Worm (Caenorhabditis elegans) whole organism, L3 larva: ENCODE measurements around the gene ttr-7.
A peak's percentile ranks its signal among the peaks of the same experiment; 100 is the strongest.

Experiments used
- R02D3.7 ChIP-seq: fragments of 150-350 bp; optimal IDR thresholded peaks from 2 replicates; lab custom pipeline; 2014; ENCODE audit warnings: missing biosample characterization, missing genetic modification characterization
- ZK546.5 ChIP-seq: sonication (generic microtip); optimal IDR thresholded peaks from 2 replicates; lab custom pipeline; 2017; ENCODE audit warnings: missing biosample characterization, missing genetic modification characterization
- aly-2 ChIP-seq: fragments of 150-350 bp; optimal IDR thresholded peaks from 2 replicates; lab custom pipeline; 2014; ENCODE audit warnings: missing biosample characterization, missing genetic modification characterization
- ama-1 ChIP-seq: fragments of 150-350 bp; optimal IDR thresholded peaks from 2 replicates; lab custom pipeline; 2018
- ceh-16 ChIP-seq: sonication (generic microtip); optimal IDR thresholded peaks from 2 replicates; lab custom pipeline; 2017; ENCODE audit warnings: missing biosample characterization, missing genetic modification characterization
- ceh-28 ChIP-seq: fragments of 150-350 bp; optimal IDR thresholded peaks from 2 replicates; lab custom pipeline; 2014; ENCODE audit warnings: missing biosample characterization, missing genetic modification reagents, missing genetic modification characterization
- ceh-9 ChIP-seq: sonication (generic microtip); optimal IDR thresholded peaks from 2 replicates; lab custom pipeline; 2018; ENCODE audit warnings: missing biosample characterization, missing genetic modification characterization
- daf-12 ChIP-seq: fragments of 150-350 bp; optimal IDR thresholded peaks from 2 replicates; lab custom pipeline; 2014; ENCODE audit warnings: missing biosample characterization, missing genetic modification reagents, missing genetic modification characterization
- egl-5 ChIP-seq: fragments of 150-350 bp; optimal IDR thresholded peaks from 2 replicates; lab custom pipeline; 2017; ENCODE audit warnings: missing biosample characterization, missing genetic modification reagents, missing genetic modification characterization, inconsistent platforms
- elt-1 ChIP-seq: fragments of 150-350 bp; optimal IDR thresholded peaks from 2 replicates; lab custom pipeline; 2014; ENCODE audit warnings: missing biosample characterization, missing genetic modification characterization
- elt-2 ChIP-seq: sonication (generic microtip); optimal IDR thresholded peaks from 2 replicates; lab custom pipeline; 2016; ENCODE audit warnings: missing genetic modification reagents, mild to moderate bottlenecking, missing genetic modification characterization, missing compliant biosample characterization
- elt-3 ChIP-seq, 3 experiments: fragments of 150-350 bp in 1 of 3; sonication (generic microtip) in 2 of 3; optimal IDR thresholded peaks; 2 replicates in 2 of 3; 4 replicates in 1 of 3; lab custom pipeline; 2014 to 2017; ENCODE audit warnings: missing biosample characterization in 3 of 3, missing genetic modification characterization in 3 of 3
- eor-1 ChIP-seq, 2 experiments: fragments of 150-350 bp; optimal IDR thresholded peaks; 2 replicates each; lab custom pipeline; 2014 to 2018; ENCODE audit warnings: missing biosample characterization in 2 of 2, missing genetic modification characterization in 2 of 2
- fkh-10 ChIP-seq: sonication (generic microtip); optimal IDR thresholded peaks from 2 replicates; lab custom pipeline; 2017; ENCODE audit warnings: missing biosample characterization, missing genetic modification reagents, missing genetic modification characterization
- fkh-2 ChIP-seq: fragments of 150-350 bp; optimal IDR thresholded peaks from 2 replicates; lab custom pipeline; 2014; ENCODE audit warnings: missing biosample characterization, missing genetic modification reagents, missing genetic modification characterization
- fos-1 ChIP-seq: fragments of 150-350 bp; optimal IDR thresholded peaks from 2 replicates; lab custom pipeline; 2014; ENCODE audit warnings: missing biosample characterization, missing genetic modification characterization
- hmg-11 ChIP-seq: sonication (generic microtip); optimal IDR thresholded peaks from 2 replicates; lab custom pipeline; 2016; ENCODE audit warnings: missing genetic modification characterization, missing compliant biosample characterization
- jun-1 ChIP-seq: fragments of 150-350 bp; optimal IDR thresholded peaks from 2 replicates; lab custom pipeline; 2014; ENCODE audit warnings: missing biosample characterization, missing genetic modification reagents, missing genetic modification characterization
- lin-15B ChIP-seq: fragments of 150-350 bp; optimal IDR thresholded peaks from 2 replicates; lab custom pipeline; 2014; ENCODE audit warnings: missing biosample characterization, missing genetic modification characterization
- lin-39 ChIP-seq: fragments of 150-350 bp; optimal IDR thresholded peaks from 2 replicates; lab custom pipeline; 2018; ENCODE audit warnings: missing biosample characterization, missing genetic modification reagents, missing genetic modification characterization
- lsy-12 ChIP-seq: sonication (generic microtip); optimal IDR thresholded peaks from 2 replicates; lab custom pipeline; 2016; ENCODE audit warnings: mild to moderate bottlenecking, missing genetic modification characterization, missing compliant biosample characterization
- mml-1 ChIP-seq: fragments of 150-350 bp; sonication (generic microtip); optimal IDR thresholded peaks from 3 replicates; lab custom pipeline; 2014; ENCODE audit warnings: missing biosample characterization, missing genetic modification characterization
- nfya-1 ChIP-seq: sonication (generic microtip); optimal IDR thresholded peaks from 2 replicates; lab custom pipeline; 2017; ENCODE audit warnings: missing genetic modification characterization, mild to moderate bottlenecking, missing compliant biosample characterization, antibody characterized with exemption, moderate library complexity; ENCODE audit not compliant: insufficient read depth
- nhr-23 ChIP-seq: fragments of 150-350 bp; optimal IDR thresholded peaks from 2 replicates; lab custom pipeline; 2014; ENCODE audit warnings: missing biosample characterization, missing genetic modification reagents, missing genetic modification characterization
- nhr-25 ChIP-seq: sonication (generic microtip); optimal IDR thresholded peaks from 2 replicates; lab custom pipeline; 2017; ENCODE audit warnings: missing biosample characterization, missing genetic modification characterization
- nhr-28 ChIP-seq: fragments of 150-350 bp; optimal IDR thresholded peaks from 2 replicates; lab custom pipeline; 2014; ENCODE audit warnings: missing biosample characterization, missing genetic modification characterization
- nhr-43 ChIP-seq: sonication (generic microtip); optimal IDR thresholded peaks from 2 replicates; lab custom pipeline; 2016; ENCODE audit warnings: mild to moderate bottlenecking, missing genetic modification characterization, missing compliant biosample characterization; ENCODE audit not compliant: poor library complexity, severe bottlenecking
- nhr-67 ChIP-seq: fragments of 150-350 bp; optimal IDR thresholded peaks from 2 replicates; lab custom pipeline; 2014; ENCODE audit warnings: missing biosample characterization, missing genetic modification characterization
- nhr-76 ChIP-seq: fragments of 150-350 bp; sonication (generic microtip); optimal IDR thresholded peaks from 5 replicates; lab custom pipeline; 2014; ENCODE audit warnings: missing biosample characterization, missing genetic modification characterization
- nhr-77 ChIP-seq: fragments of 150-350 bp; optimal IDR thresholded peaks from 2 replicates; lab custom pipeline; 2014; ENCODE audit warnings: missing biosample characterization, missing genetic modification characterization
- pha-4 ChIP-seq: fragments of 150-350 bp; optimal IDR thresholded peaks from 2 replicates; lab custom pipeline; 2014; ENCODE audit warnings: missing biosample characterization, missing genetic modification reagents, missing genetic modification characterization
- pqm-1 ChIP-seq: fragments of 150-350 bp; optimal IDR thresholded peaks from 2 replicates; lab custom pipeline; 2017; ENCODE audit warnings: missing biosample characterization, missing genetic modification characterization, inconsistent platforms
- sea-2 ChIP-seq: fragments of 150-350 bp; sonication (generic microtip); optimal IDR thresholded peaks from 4 replicates; lab custom pipeline; 2014; ENCODE audit warnings: missing biosample characterization, missing genetic modification reagents, missing genetic modification characterization
- skn-1 ChIP-seq: fragments of 150-350 bp; optimal IDR thresholded peaks from 2 replicates; lab custom pipeline; 2014; ENCODE audit warnings: missing biosample characterization, missing genetic modification characterization
- snpc-4 ChIP-seq: fragments of 150-350 bp; optimal IDR thresholded peaks from 2 replicates; lab custom pipeline; 2014; ENCODE audit warnings: missing biosample characterization, missing genetic modification characterization
- tbx-2 ChIP-seq: sonication (generic microtip); optimal IDR thresholded peaks from 2 replicates; lab custom pipeline; 2016; ENCODE audit warnings: mild to moderate bottlenecking, missing genetic modification characterization, missing compliant biosample characterization
- unc-39 ChIP-seq: sonication (generic microtip); optimal IDR thresholded peaks from 4 replicates; lab custom pipeline; 2017; ENCODE audit warnings: missing biosample characterization, missing genetic modification characterization
- unc-62 ChIP-seq: fragments of 150-350 bp; sonication (generic microtip); optimal IDR thresholded peaks from 4 replicates; lab custom pipeline; 2014; ENCODE audit warnings: missing biosample characterization, missing genetic modification reagents, missing genetic modification characterization
- ztf-11 ChIP-seq: fragments of 150-350 bp; optimal IDR thresholded peaks from 2 replicates; lab custom pipeline; 2014; ENCODE audit warnings: missing biosample characterization, missing genetic modification characterization
- ztf-4 ChIP-seq: fragments of 150-350 bp; optimal IDR thresholded peaks from 2 replicates; lab custom pipeline; 2014; ENCODE audit warnings: missing biosample characterization, missing genetic modification characterization

The ttr-7 gene

ce11 chrIII:587009-587408 lies 18.8 kb upstream of the ttr-7 start, which contains the start of gene helq-1:
Gene helq-1 (minus strand): TSS chrIII:587109.
- TF ChIP-seq ceh-28 (tag; lab: Kevin White, UChicago), result no peak
- no peak for TF ChIP-seq nhr-25 (tag; lab: Kevin White, UChicago)
- no peak for TF ChIP-seq elt-3 (tag; optimal IDR thresholded peaks at IDR 0.05; lab: Kevin White, UChicago)
- TF ChIP-seq nhr-77 (tag; lab: Kevin White, UChicago), result no peak
- no peak for TF ChIP-seq eor-1 (tag; optimal IDR thresholded peaks at IDR 0.05; lab: Kevin White, UChicago)
- no peak for TF ChIP-seq mml-1 (tag; lab: Kevin White, UChicago)
- TF ChIP-seq ceh-16, result no peak
- no peak for TF ChIP-seq aly-2 (tag; lab: Kevin White, UChicago)
- no peak for TF ChIP-seq fkh-2 (tag; lab: Kevin White, UChicago)
- no peak for TF ChIP-seq tbx-2 (tag; lab: Kevin White, UChicago)
- no peak for TF ChIP-seq skn-1
- no peak for TF ChIP-seq nhr-76 (tag; lab: Kevin White, UChicago)
- no peak for TF ChIP-seq daf-12 (tag; lab: Kevin White, UChicago)
- no peak for TF ChIP-seq elt-1 (tag; lab: Kevin White, UChicago)
- TF ChIP-seq pha-4 (tag; lab: Kevin White, UChicago), result no peak
- TF ChIP-seq elt-2 (tag; lab: Kevin White, UChicago), result no peak
- no peak for TF ChIP-seq fos-1 (tag; lab: Kevin White, UChicago)
- no peak for TF ChIP-seq ama-1 (lab: Kevin White, UChicago)
- TF ChIP-seq unc-62 (GFP tag; lab: Kevin White, UChicago), result no peak
- TF ChIP-seq ztf-11 (tag; lab: Kevin White, UChicago), result no peak
- TF ChIP-seq, all 47 proteins: peak for 0

DNA sequence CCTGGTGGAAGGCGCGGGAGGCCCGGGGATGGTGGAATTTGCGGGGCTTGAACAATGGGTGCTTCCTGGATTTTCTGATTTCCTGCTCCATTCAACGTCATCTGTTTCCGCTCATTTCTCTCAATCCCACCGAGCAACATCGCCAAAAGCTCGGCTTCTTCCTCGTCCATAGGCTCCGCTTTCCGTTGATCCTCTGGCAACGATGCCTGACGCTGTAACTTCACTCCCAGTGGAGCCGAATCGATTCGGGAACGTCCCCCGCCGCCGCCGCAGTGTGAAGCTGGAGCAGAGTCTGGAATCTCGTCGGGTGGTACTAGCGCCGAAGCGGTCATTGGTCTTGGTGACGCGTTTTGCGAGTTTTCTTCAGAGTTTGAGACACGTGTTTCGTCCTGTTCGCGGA lies 10.4 kb upstream of the ttr-7 start:
- no peak for TF ChIP-seq nhr-67 (tag; lab: Kevin White, UChicago)

ce11 chrIII:598168-598567 lies 7.6 kb upstream of the ttr-7 start:
- TF ChIP-seq unc-39 (tag; lab: Kevin White, UChicago) (no peak), lin-15B (peak; percentile 44), fkh-10 (GFP tag; lab: Kevin White, UChicago) (peak; percentile 81), nhr-28 (no peak), nhr-25 (tag; lab: Kevin White, UChicago) (peak; percentile 38), ceh-9 (tag; lab: Kevin White, UChicago) (no peak), nhr-23 (tag; lab: Kevin White, UChicago) (peak; percentile 64), nhr-76 (tag; lab: Kevin White, UChicago) (no peak), lin-39 (tag; lab: Kevin White, UChicago) (peak; percentile 67), nfya-1 (tag; lab: Kevin White, UChicago) (peak; percentile 69), hmg-11 (tag; lab: Kevin White, UChicago) (peak; percentile 96), lsy-12 (tag; lab: Kevin White, UChicago) (no peak), snpc-4 (tag; lab: Kevin White, UChicago) (peak; percentile 24), ceh-28 (tag; lab: Kevin White, UChicago) (peak; percentile 84), mml-1 (tag; lab: Kevin White, UChicago) (no peak), pha-4 (tag; lab: Kevin White, UChicago) (peak; percentile 58), nhr-43 (no peak), sea-2 (GFP tag; lab: Kevin White, UChicago) (no peak), skn-1 (no peak), pqm-1 (tag; lab: Kevin White, UChicago) (peak; percentile 15)
- TF ChIP-seq, all 47 proteins: peak for 11

DNA sequence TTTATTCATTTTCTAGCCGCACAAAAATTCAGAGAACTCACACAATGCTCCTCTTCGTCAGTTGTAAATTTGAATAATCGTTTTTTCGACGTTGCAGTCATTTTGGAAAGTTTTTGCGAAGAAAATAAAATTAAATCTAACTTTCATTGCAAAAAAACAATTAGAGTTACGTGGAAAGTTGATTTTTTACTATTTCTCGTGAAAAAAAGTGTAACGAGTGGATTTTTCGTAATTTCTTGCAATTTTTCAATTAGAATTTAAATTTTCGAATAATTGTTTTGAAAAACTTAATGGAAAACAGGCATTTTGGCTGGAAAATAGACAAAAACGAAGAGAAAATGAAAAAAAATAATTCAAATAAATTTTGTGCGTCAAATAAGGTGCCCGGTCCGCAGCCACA lies 7.1 kb upstream of the ttr-7 start, which contains the start of gene Y55B1AR.2:
Y55B1AR.2 (minus strand) TSS at position 101 of the 400 bp plus-strand sequence.
- TF ChIP-seq nhr-76 (tag; lab: Kevin White, UChicago) (no peak), fos-1 (tag; lab: Kevin White, UChicago) (no peak)

- TF ChIP-seq sea-2 (GFP tag; lab: Kevin White, UChicago) (no peak), hmg-11 (tag; lab: Kevin White, UChicago) (no peak), pqm-1 (tag; lab: Kevin White, UChicago) (peak; percentile 12), ztf-4 (tag; lab: Kevin White, UChicago) (no peak), nfya-1 (tag; lab: Kevin White, UChicago) (no peak), R02D3.7 (tag; lab: Kevin White, UChicago) (no peak), ztf-11 (tag; lab: Kevin White, UChicago) (no peak), ceh-9 (tag; lab: Kevin White, UChicago) (no peak), elt-2 (tag; lab: Kevin White, UChicago) (peak; percentile 46), ZK546.5 (no peak), unc-39 (tag; lab: Kevin White, UChicago) (no peak), elt-1 (tag; lab: Kevin White, UChicago) (no peak), tbx-2 (tag; lab: Kevin White, UChicago) (no peak), egl-5 (tag; lab: Kevin White, UChicago) (no peak), pha-4 (tag; lab: Kevin White, UChicago) (no peak), ceh-28 (tag; lab: Kevin White, UChicago) (no peak), ama-1 (lab: Kevin White, UChicago) (no peak), nhr-28 (no peak), fkh-2 (tag; lab: Kevin White, UChicago) (no peak), jun-1 (tag; lab: Kevin White, UChicago) (peak; percentile 14)
These were observed 6.5 kb upstream of the ttr-7 start for ce11 chrIII:599279-599678.
